Fruit fly (Drosophila melanogaster) whole organism, embryonic: Measurements from ENCODE around the gene CG10959.

ENCODE experiments used
- BEAF-32 ChIP-seq: fragments of 200-800 bp; sonication (Bioruptor generic); optimal IDR thresholded peaks from 3 replicates; lab custom pipeline; 2017; ENCODE audit warnings: missing biosample characterization, missing genetic modification characterization, mild to moderate bottlenecking, moderate library complexity, missing genetic modification reagents
- CG10267 ChIP-seq: fragments of 200-800 bp; sonication (Bioruptor generic); optimal IDR thresholded peaks from 2 replicates; lab custom pipeline; 2018; ENCODE audit warnings: missing biosample characterization, mild to moderate bottlenecking, missing genetic modification characterization, moderate library complexity
- CG12391 ChIP-seq: fragments of 200-800 bp; sonication (Bioruptor generic); optimal IDR thresholded peaks from 3 replicates; lab custom pipeline; 2018; ENCODE audit warnings: missing biosample characterization, mild to moderate bottlenecking, missing genetic modification characterization, moderate library complexity
- CG12659 ChIP-seq: fragments of 200-800 bp; sonication (Bioruptor generic); optimal IDR thresholded peaks from 3 replicates; lab custom pipeline; 2017; ENCODE audit warnings: mild to moderate bottlenecking, missing biosample characterization, missing genetic modification reagents, missing genetic modification characterization
- CG13287 ChIP-seq: fragments of 200-800 bp; sonication (Bioruptor generic); IDR thresholded peaks from 2 replicates; pipeline ENCODE4 v1.3.6; 2022; ENCODE audit warnings: missing biosample characterization, missing genetic modification characterization; ENCODE audit not compliant: partially characterized antibody
- CG13624 ChIP-seq: fragments of 200-800 bp; sonication (Bioruptor generic); optimal IDR thresholded peaks from 2 replicates; lab custom pipeline; 2016; ENCODE audit warnings: missing biosample characterization, missing genetic modification characterization
- CG14710 ChIP-seq: fragments of 200-800 bp; sonication (Bioruptor generic); optimal IDR thresholded peaks from 3 replicates; lab custom pipeline; 2019; ENCODE audit warnings: missing biosample characterization, mild to moderate bottlenecking, missing genetic modification characterization, moderate library complexity
- CG15601 ChIP-seq: fragments of 200-800 bp; sonication (Bioruptor generic); optimal IDR thresholded peaks from 3 replicates; lab custom pipeline; 2019; ENCODE audit warnings: missing biosample characterization, mild to moderate bottlenecking, missing genetic modification characterization, moderate library complexity
- CG1603 ChIP-seq: fragments of 200-800 bp; sonication (Bioruptor generic); optimal IDR thresholded peaks from 2 replicates; lab custom pipeline; 2019; ENCODE audit warnings: missing biosample characterization, mild to moderate bottlenecking, missing genetic modification characterization, moderate library complexity
- CG17829 ChIP-seq: fragments of 200-800 bp; optimal IDR thresholded peaks from 2 replicates; lab custom pipeline; 2019; ENCODE audit warnings: missing biosample characterization, mild to moderate bottlenecking, missing genetic modification characterization, moderate library complexity
- CG2712 ChIP-seq: fragments of 200-800 bp; optimal IDR thresholded peaks from 3 replicates; lab custom pipeline; 2019; ENCODE audit warnings: missing biosample characterization, mild to moderate bottlenecking, missing genetic modification characterization, moderate library complexity
- CG30020 ChIP-seq: fragments of 200-800 bp; optimal IDR thresholded peaks from 2 replicates; lab custom pipeline; 2019; ENCODE audit warnings: missing biosample characterization, mild to moderate bottlenecking, missing genetic modification characterization, moderate library complexity
- CG32532 ChIP-seq: fragments of 200-800 bp; sonication (Bioruptor generic); IDR thresholded peaks from 2 replicates; pipeline ENCODE4 v1.3.6; 2022; ENCODE audit warnings: missing biosample characterization, missing genetic modification characterization
- CG34376 ChIP-seq: fragments of 200-800 bp; sonication (Bioruptor generic); optimal IDR thresholded peaks from 2 replicates; lab custom pipeline; 2018; ENCODE audit warnings: missing biosample characterization, mild to moderate bottlenecking, missing genetic modification characterization
- CG3995 ChIP-seq: fragments of 200-800 bp; sonication (Bioruptor generic); optimal IDR thresholded peaks from 3 replicates; lab custom pipeline; 2016; ENCODE audit warnings: missing biosample characterization, missing genetic modification characterization
- CG4617 ChIP-seq: fragments of 200-800 bp; sonication (Bioruptor generic); optimal IDR thresholded peaks from 3 replicates; lab custom pipeline; 2016; ENCODE audit warnings: missing biosample characterization, missing genetic modification characterization, borderline replicate concordance
- CG4730 ChIP-seq: fragments of 200-800 bp; sonication (Bioruptor generic); IDR thresholded peaks from 2 replicates; pipeline ENCODE4 v1.3.6; 2022; ENCODE audit warnings: missing biosample characterization, missing genetic modification characterization
- CG5953 ChIP-seq: fragments of 200-800 bp; sonication (Bioruptor generic); IDR thresholded peaks from 2 replicates; pipeline ENCODE4 v1.3.6; 2022; ENCODE audit warnings: missing biosample characterization, missing genetic modification characterization
- CG8089 ChIP-seq: fragments of 200-800 bp; sonication (Bioruptor generic); optimal IDR thresholded peaks from 3 replicates; lab custom pipeline; 2016; ENCODE audit warnings: missing biosample characterization, missing genetic modification characterization
- CG8290 ChIP-seq, 3 experiments: fragments of 200-800 bp; sonication (Bioruptor generic); optimal IDR thresholded peaks; 2 replicates each; lab custom pipeline; 2016 to 2019; ENCODE audit warnings: missing biosample characterization in 3 of 3, missing genetic modification characterization in 3 of 3, mild to moderate bottlenecking in 2 of 3, moderate library complexity in 1 of 3
- CG8359 ChIP-seq: fragments of 200-800 bp; sonication (Bioruptor generic); optimal IDR thresholded peaks from 2 replicates; lab custom pipeline; 2017; ENCODE audit warnings: missing biosample characterization, mild to moderate bottlenecking, missing genetic modification characterization, borderline replicate concordance
- CG8944 ChIP-seq: fragments of 200-800 bp; sonication (Bioruptor generic); optimal IDR thresholded peaks from 3 replicates; lab custom pipeline; 2016; ENCODE audit warnings: missing biosample characterization, missing genetic modification characterization
- CG9797 ChIP-seq: fragments of 200-800 bp; sonication (Bioruptor generic); optimal IDR thresholded peaks from 3 replicates; lab custom pipeline; 2018; ENCODE audit warnings: missing biosample characterization, mild to moderate bottlenecking, missing genetic modification characterization
- Dp ChIP-seq: fragments of 200-800 bp; sonication (Bioruptor generic); optimal IDR thresholded peaks from 2 replicates; lab custom pipeline; 2018; ENCODE audit warnings: missing biosample characterization, mild to moderate bottlenecking, missing genetic modification characterization, moderate library complexity
- Dref ChIP-seq: fragments of 200-800 bp; sonication (Bioruptor generic); IDR thresholded peaks from 2 replicates; pipeline ENCODE4 v1.3.6; 2022; ENCODE audit warnings: missing biosample characterization, missing genetic modification characterization
- Elba2 ChIP-seq: fragments of 200-800 bp; sonication (Bioruptor generic); optimal IDR thresholded peaks from 3 replicates; lab custom pipeline; 2016; ENCODE audit warnings: missing biosample characterization, missing genetic modification characterization
- Lhr ChIP-seq: fragments of 200-800 bp; sonication (Bioruptor generic); optimal IDR thresholded peaks from 3 replicates; lab custom pipeline; 2017; ENCODE audit warnings: mild to moderate bottlenecking, missing biosample characterization, missing genetic modification reagents, missing genetic modification characterization
- Lim3 ChIP-seq: fragments of 200-800 bp; sonication (Bioruptor generic); IDR thresholded peaks from 2 replicates; pipeline ENCODE4 v1.3.6; 2022; ENCODE audit warnings: missing biosample characterization, missing genetic modification characterization
- MESR4 ChIP-seq: fragments of 200-800 bp; sonication (Bioruptor generic); optimal IDR thresholded peaks from 2 replicates; lab custom pipeline; 2018; ENCODE audit warnings: missing biosample characterization, mild to moderate bottlenecking, missing genetic modification characterization, moderate library complexity
- Nf-YC ChIP-seq: fragments of 200-800 bp; optimal IDR thresholded peaks from 3 replicates; lab custom pipeline; 2019; ENCODE audit warnings: missing biosample characterization, mild to moderate bottlenecking, missing genetic modification characterization, moderate library complexity
- Scr ChIP-seq: fragments of 200-800 bp; sonication (Bioruptor generic); IDR thresholded peaks from 2 replicates; pipeline ENCODE4 v1.3.6; 2022; ENCODE audit warnings: missing biosample characterization, missing genetic modification characterization; ENCODE audit not compliant: partially characterized antibody
- Sin3A ChIP-seq: fragments of >200 bp; optimal IDR thresholded peaks from 2 replicates; lab custom pipeline; 2018
- crp ChIP-seq, 2 experiments: fragments of 200-800 bp; sonication (Bioruptor generic); optimal IDR thresholded peaks; 2 replicates in 1 of 2; 3 replicates in 1 of 2; lab custom pipeline; 2017; ENCODE audit warnings: missing biosample characterization in 2 of 2, missing genetic modification characterization in 2 of 2, mild to moderate bottlenecking in 1 of 2, moderate library complexity in 1 of 2
- gfzf ChIP-seq: fragments of 200-800 bp; sonication (Bioruptor generic); optimal IDR thresholded peaks from 2 replicates; lab custom pipeline; 2016; ENCODE audit warnings: missing biosample characterization, mild to moderate bottlenecking, missing genetic modification characterization, moderate library complexity
- gro ChIP-seq: fragments of 200-800 bp; sonication (Bioruptor generic); optimal IDR thresholded peaks from 2 replicates; lab custom pipeline; 2016; ENCODE audit warnings: missing biosample characterization, missing genetic modification characterization
- ham ChIP-seq: fragments of 200-800 bp; sonication (Bioruptor generic); IDR thresholded peaks from 2 replicates; pipeline ENCODE4 v1.3.6; 2022; ENCODE audit warnings: missing biosample characterization, missing genetic modification characterization
- luna ChIP-seq: fragments of 200-800 bp; sonication (Bioruptor generic); optimal IDR thresholded peaks from 2 replicates; lab custom pipeline; 2016; ENCODE audit warnings: missing biosample characterization, missing genetic modification characterization
- nerfin-2 ChIP-seq: fragments of 200-800 bp; sonication (Bioruptor generic); IDR thresholded peaks from 2 replicates; pipeline ENCODE4 v1.3.6; 2022; ENCODE audit warnings: missing biosample characterization, missing genetic modification characterization; ENCODE audit not compliant: partially characterized antibody
- phol ChIP-seq: fragments of 200-800 bp; sonication (Bioruptor generic); optimal IDR thresholded peaks from 3 replicates; lab custom pipeline; 2018; ENCODE audit warnings: missing biosample characterization, mild to moderate bottlenecking, missing genetic modification characterization, moderate library complexity
- pzg ChIP-seq: fragments of 200-800 bp; sonication (Bioruptor generic); optimal IDR thresholded peaks from 3 replicates; lab custom pipeline; 2018; ENCODE audit warnings: missing biosample characterization, mild to moderate bottlenecking, missing genetic modification characterization, moderate library complexity
- rib ChIP-seq: fragments of 200-800 bp; sonication (Bioruptor generic); IDR thresholded peaks from 2 replicates; pipeline ENCODE4 v1.3.6; 2022; ENCODE audit warnings: missing biosample characterization, missing genetic modification characterization
- sens ChIP-seq: fragments of 200-800 bp; sonication (Bioruptor generic); peaks from one replicate; lab custom pipeline; 2016; ENCODE audit warnings: missing biosample characterization, missing genetic modification characterization
- sens-2 ChIP-seq: fragments of 200-800 bp; sonication (Bioruptor generic); IDR thresholded peaks from 2 replicates; pipeline ENCODE4 v1.3.6; 2022; ENCODE audit warnings: missing biosample characterization, missing genetic modification characterization
- stwl ChIP-seq: fragments of 200-800 bp; sonication (Bioruptor generic); optimal IDR thresholded peaks from 3 replicates; lab custom pipeline; 2018; ENCODE audit warnings: missing biosample characterization, mild to moderate bottlenecking, missing genetic modification characterization, moderate library complexity
- trem ChIP-seq: fragments of 200-800 bp; optimal IDR thresholded peaks from 3 replicates; lab custom pipeline; 2019; ENCODE audit warnings: missing biosample characterization, mild to moderate bottlenecking, missing genetic modification characterization, moderate library complexity
- twi ChIP-seq: fragments of 200-800 bp; optimal IDR thresholded peaks from 2 replicates; lab custom pipeline; 2019; ENCODE audit warnings: missing biosample characterization, mild to moderate bottlenecking, missing genetic modification characterization, moderate library complexity
- zen ChIP-seq: fragments of 200-800 bp; sonication (Bioruptor generic); optimal IDR thresholded peaks from 3 replicates; lab custom pipeline; 2018; ENCODE audit warnings: missing biosample characterization, mild to moderate bottlenecking, missing genetic modification characterization, moderate library complexity

CG10959 gene

DNA sequence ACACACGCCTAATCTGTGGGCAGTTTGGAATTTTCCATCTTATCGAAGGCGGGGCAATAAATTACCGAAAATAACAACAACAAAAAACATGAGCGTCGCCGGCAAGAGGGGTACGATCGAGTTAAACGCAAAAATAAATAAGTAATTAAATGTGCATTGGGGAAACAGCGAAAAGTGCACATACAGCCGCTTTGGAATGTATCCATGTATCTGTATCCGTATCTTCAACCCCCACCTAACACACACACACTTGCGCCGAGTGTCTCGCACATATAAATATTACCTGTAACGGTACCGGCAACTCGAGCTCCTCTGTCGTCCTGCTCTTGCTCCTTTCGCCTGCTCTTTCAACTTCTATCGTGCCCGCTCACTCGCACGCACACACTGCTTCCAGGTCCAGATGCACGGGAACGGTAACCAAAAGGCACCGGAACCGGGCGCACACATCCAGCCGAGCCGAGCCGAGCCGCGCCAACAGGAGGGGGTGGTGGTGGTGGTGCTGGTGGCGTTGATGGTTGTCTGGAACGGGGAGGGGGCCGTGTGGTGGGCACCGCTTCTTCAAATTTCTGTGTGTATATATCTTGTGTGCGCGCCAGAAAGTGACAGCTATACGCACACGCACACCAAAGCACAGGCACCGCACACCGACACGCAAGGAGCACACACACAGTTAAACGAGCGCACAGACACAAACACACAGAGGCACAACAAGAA, 7.1 kb upstream of the CG10959 start (continued):
- TF ChIP-seq gro = no peak
- TF ChIP-seq Lim3 (GFP tag; lab: Robert Waterston, UW) = no peak
- no peak for TF ChIP-seq CG8290 (GFP tag; optimal IDR thresholded peaks at IDR 0.05; lab: Kevin White, UChicago)
- TF ChIP-seq CG8290 (tag; optimal IDR thresholded peaks at IDR 0.05; lab: Kevin White, UChicago) = peak in 1 of 2 experiments; percentile 33
- no peak for TF ChIP-seq luna
- TF ChIP-seq CG32532 (GFP tag; lab: Robert Waterston, UW) = peak; percentile 25
- TF ChIP-seq CG4730 (GFP tag; lab: Robert Waterston, UW) = no peak; the same call in 1 of the 2 replicates
- TF ChIP-seq CG10267 (tag; lab: Kevin White, UChicago) = no peak
- TF ChIP-seq Nf-YC (tag; lab: Kevin White, UChicago) = peak; percentile 30
- peak; percentile 92 for TF ChIP-seq sens (GFP tag; lab: Kevin White, UChicago)
- TF ChIP-seq CG8089 (GFP tag; lab: Kevin White, UChicago) = peak; percentile 25
- peak; percentile 10; the same call in 1 of the 2 replicates for TF ChIP-seq Dref (GFP tag; lab: Robert Waterston, UW)
- TF ChIP-seq CG8944 = no peak
- peak; percentile 17; the same call in 1 of the 2 replicates for TF ChIP-seq Scr (GFP tag; lab: Robert Waterston, UW)
- peak; percentile 36 for TF ChIP-seq CG34376
- TF ChIP-seq, all 482 proteins: peak for 129

DNA sequence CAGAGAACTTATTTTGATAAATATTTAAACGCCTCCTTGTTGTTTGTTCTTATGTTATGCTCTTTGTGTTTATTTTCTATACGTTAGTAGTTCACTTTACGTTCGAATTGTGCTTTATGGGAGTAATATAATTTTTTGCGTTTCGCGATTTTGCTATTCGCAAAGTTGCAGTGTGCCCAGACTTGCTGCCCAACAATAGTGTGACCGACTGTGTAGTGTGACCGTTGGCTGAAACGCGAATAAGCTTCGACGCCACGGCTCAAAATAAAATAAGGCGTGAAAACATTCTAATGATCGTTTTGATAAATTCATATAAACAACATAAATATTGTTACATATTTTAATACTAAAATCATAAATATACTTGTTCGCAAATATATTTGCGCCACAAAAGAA, 6.5 kb upstream of the CG10959 start, which contains the start of gene Smox:
TSS of gene Smox (minus strand) at position 213 of the 396 bp plus-strand sequence.
- TF ChIP-seq crp (GFP tag; optimal IDR thresholded peaks at IDR 0.05; lab: Kevin White, UChicago) = peak in 1 of 2 experiments; percentile 26
- peak; percentile 17 for TF ChIP-seq zen (tag; lab: Kevin White, UChicago)
- TF ChIP-seq BEAF-32 (GFP tag; lab: Kevin White, UChicago) = peak; percentile 43
- TF ChIP-seq sens-2 (GFP tag; lab: Robert Waterston, UW) = no peak
- TF ChIP-seq CG4617 (GFP tag; lab: Kevin White, UChicago) = peak; percentile 75
- TF ChIP-seq CG3995 (GFP tag; lab: Kevin White, UChicago) = peak; percentile 48
- TF ChIP-seq CG15601 (tag; lab: Kevin White, UChicago) = peak; percentile 28
- TF ChIP-seq CG13287 = peak; percentile 37
- TF ChIP-seq nerfin-2 (GFP tag; lab: Robert Waterston, UW) = no peak
- TF ChIP-seq CG5953 (GFP tag; lab: Robert Waterston, UW) = no peak
- peak; percentile 87 for TF ChIP-seq gfzf (GFP tag; lab: Kevin White, UChicago)
- TF ChIP-seq CG9797 (GFP tag; lab: Kevin White, UChicago) = peak; percentile 97
- peak; percentile 38 for TF ChIP-seq CG13624 (GFP tag; lab: Kevin White, UChicago)
- TF ChIP-seq Lhr (GFP tag; lab: Kevin White, UChicago) = peak; percentile 53
- TF ChIP-seq CG14710 (tag; lab: Kevin White, UChicago) = peak; percentile 37
- peak; percentile 48 for TF ChIP-seq MESR4 (GFP tag; lab: Kevin White, UChicago)
- peak; percentile 18 for TF ChIP-seq Dp
- TF ChIP-seq trem = peak; percentile 39
- peak; percentile 1 for TF ChIP-seq CG2712 (tag; lab: Kevin White, UChicago)
- TF ChIP-seq CG12391 = peak; percentile 4
- TF ChIP-seq CG1603 (tag; lab: Kevin White, UChicago) = peak; percentile 65
- TF ChIP-seq CG8359 (GFP tag; lab: Kevin White, UChicago) = no peak
- peak; percentile 28 for TF ChIP-seq Elba2 (GFP tag; lab: Kevin White, UChicago)
- TF ChIP-seq ham = no peak
- peak; percentile 21 for TF ChIP-seq CG17829
- no peak for TF ChIP-seq twi (tag; lab: Kevin White, UChicago)
- TF ChIP-seq CG12659 = peak; percentile 62
- TF ChIP-seq phol (tag; lab: Kevin White, UChicago) = peak; percentile 17
- peak; percentile 65; the same call in 1 of the 2 replicates for TF ChIP-seq rib (GFP tag; lab: Robert Waterston, UW)
- TF ChIP-seq CG30020 = peak; percentile 19
- TF ChIP-seq pzg (GFP tag; lab: Kevin White, UChicago) = peak; percentile 73
- peak; percentile 25 for TF ChIP-seq Sin3A (lab: Kevin White, UChicago)
- peak; percentile 60 for TF ChIP-seq stwl
